Fruit fly (Drosophila melanogaster) whole organism, embryonic: ENCODE results near the gene SMC3.

ENCODE experiments used
- Atf-2 ChIP-seq: fragments of 200-800 bp; sonication (Bioruptor generic); optimal IDR thresholded peaks from 2 replicates; lab custom pipeline; 2016; ENCODE audit warnings: missing biosample characterization, missing genetic modification characterization
- CG10267 ChIP-seq: fragments of 200-800 bp; sonication (Bioruptor generic); optimal IDR thresholded peaks from 2 replicates; lab custom pipeline; 2018; ENCODE audit warnings: missing biosample characterization, mild to moderate bottlenecking, missing genetic modification characterization, moderate library complexity
- CG10274 ChIP-seq: fragments of 200-800 bp; sonication (Bioruptor generic); optimal IDR thresholded peaks from 3 replicates; lab custom pipeline; 2017; ENCODE audit warnings: missing biosample characterization, mild to moderate bottlenecking, missing genetic modification characterization
- CG10959 ChIP-seq: fragments of 200-800 bp; sonication (Bioruptor generic); IDR thresholded peaks from 2 replicates; pipeline ENCODE4 v1.3.6; 2022; ENCODE audit warnings: missing biosample characterization, missing genetic modification characterization
- CG12299 ChIP-seq: fragments of 200-800 bp; sonication (Bioruptor generic); optimal IDR thresholded peaks from 2 replicates; lab custom pipeline; 2018; ENCODE audit warnings: missing biosample characterization, mild to moderate bottlenecking, missing genetic modification characterization
- CG12391 ChIP-seq: fragments of 200-800 bp; sonication (Bioruptor generic); optimal IDR thresholded peaks from 3 replicates; lab custom pipeline; 2018; ENCODE audit warnings: missing biosample characterization, mild to moderate bottlenecking, missing genetic modification characterization, moderate library complexity
- CG12769 ChIP-seq: fragments of 200-800 bp; sonication (Bioruptor generic); optimal IDR thresholded peaks from 2 replicates; lab custom pipeline; 2019; ENCODE audit warnings: missing biosample characterization, mild to moderate bottlenecking, missing genetic modification characterization, moderate library complexity
- CG13894 ChIP-seq: fragments of 200-800 bp; sonication (Bioruptor generic); optimal IDR thresholded peaks from 3 replicates; lab custom pipeline; 2018; ENCODE audit warnings: missing biosample characterization, mild to moderate bottlenecking, missing genetic modification characterization, moderate library complexity
- CG14667 ChIP-seq: fragments of 200-800 bp; sonication (Bioruptor generic); IDR thresholded peaks from 2 replicates; pipeline ENCODE4 v1.3.6; 2022; ENCODE audit warnings: missing biosample characterization, missing genetic modification characterization
- CG15601 ChIP-seq: fragments of 200-800 bp; sonication (Bioruptor generic); optimal IDR thresholded peaks from 3 replicates; lab custom pipeline; 2019; ENCODE audit warnings: missing biosample characterization, mild to moderate bottlenecking, missing genetic modification characterization, moderate library complexity
- CG1647 ChIP-seq: fragments of 200-800 bp; sonication (Bioruptor generic); optimal IDR thresholded peaks from 3 replicates; lab custom pipeline; 2016; ENCODE audit warnings: missing biosample characterization, missing genetic modification characterization
- CG17359 ChIP-seq: fragments of 200-800 bp; sonication (Bioruptor generic); optimal IDR thresholded peaks from 3 replicates; lab custom pipeline; 2018; ENCODE audit warnings: missing biosample characterization, mild to moderate bottlenecking, missing genetic modification characterization, moderate library complexity
- CG18599 ChIP-seq: fragments of 200-800 bp; sonication (Bioruptor generic); optimal IDR thresholded peaks from 3 replicates; lab custom pipeline; 2017; ENCODE audit warnings: missing biosample characterization, missing genetic modification characterization, mild to moderate bottlenecking, moderate library complexity, missing genetic modification reagents
- CG2712 ChIP-seq: fragments of 200-800 bp; optimal IDR thresholded peaks from 3 replicates; lab custom pipeline; 2019; ENCODE audit warnings: missing biosample characterization, mild to moderate bottlenecking, missing genetic modification characterization, moderate library complexity
- CG30403 ChIP-seq: fragments of 200-800 bp; sonication (Bioruptor generic); optimal IDR thresholded peaks from 3 replicates; lab custom pipeline; 2016; ENCODE audit warnings: missing biosample characterization, missing genetic modification characterization
- CG30431 ChIP-seq: fragments of 200-800 bp; sonication (Bioruptor generic); optimal IDR thresholded peaks from 2 replicates; lab custom pipeline; 2017; ENCODE audit warnings: missing biosample characterization, missing genetic modification characterization
- CG32767 ChIP-seq: fragments of 200-800 bp; sonication (Bioruptor generic); IDR thresholded peaks from 2 replicates; pipeline ENCODE4 v1.3.6; 2022; ENCODE audit warnings: missing biosample characterization, missing genetic modification characterization
- CG32772 ChIP-seq: fragments of 200-800 bp; sonication (Bioruptor generic); IDR thresholded peaks from 2 replicates; pipeline ENCODE4 v1.3.6; 2022; ENCODE audit warnings: missing biosample characterization, missing genetic modification characterization
- CG33213 ChIP-seq: fragments of 200-800 bp; sonication (Bioruptor generic); optimal IDR thresholded peaks from 3 replicates; lab custom pipeline; 2016; ENCODE audit warnings: missing biosample characterization, missing genetic modification characterization
- CG3847 ChIP-seq: fragments of 200-800 bp; sonication (Bioruptor generic); IDR thresholded peaks from 2 replicates; pipeline ENCODE4 v1.3.6; 2022; ENCODE audit warnings: missing biosample characterization, missing genetic modification characterization
- CG7357 ChIP-seq: fragments of 200-800 bp; sonication (Bioruptor generic); IDR thresholded peaks from 3 replicates; pipeline ENCODE4 v1.3.6; 2022; ENCODE audit warnings: missing biosample characterization, missing genetic modification characterization
- CG7745 ChIP-seq: fragments of 200-800 bp; sonication (Bioruptor generic); optimal IDR thresholded peaks from 2 replicates; lab custom pipeline; 2018; ENCODE audit warnings: missing biosample characterization, mild to moderate bottlenecking, missing genetic modification characterization, moderate library complexity
- Dip2 ChIP-seq: fragments of 200-800 bp; sonication (Bioruptor generic); IDR thresholded peaks from 2 replicates; pipeline ENCODE4 v1.3.6; 2022; ENCODE audit warnings: missing biosample characterization, missing genetic modification characterization
- ERR ChIP-seq: fragments of 200-800 bp; sonication (Bioruptor generic); optimal IDR thresholded peaks from 2 replicates; lab custom pipeline; 2016; ENCODE audit warnings: missing biosample characterization, missing genetic modification characterization
- Ets97D ChIP-seq: fragments of 200-800 bp; sonication (Bioruptor generic); optimal IDR thresholded peaks from 3 replicates; lab custom pipeline; 2016; ENCODE audit warnings: missing biosample characterization, missing genetic modification characterization
- HLH3B ChIP-seq: fragments of 200-800 bp; sonication (Bioruptor generic); IDR thresholded peaks from 2 replicates; pipeline ENCODE4 v1.3.6; 2022; ENCODE audit warnings: missing biosample characterization, missing genetic modification characterization
- Hand ChIP-seq: fragments of 200-800 bp; sonication (Bioruptor generic); optimal IDR thresholded peaks from 2 replicates; lab custom pipeline; 2017; ENCODE audit warnings: mild to moderate bottlenecking, missing biosample characterization, missing genetic modification reagents, missing genetic modification characterization
- Lpt ChIP-seq: fragments of >200 bp; optimal IDR thresholded peaks from 2 replicates; lab custom pipeline; 2018; ENCODE audit warnings: missing biosample characterization, missing genetic modification characterization
- Mad ChIP-seq: fragments of 200-800 bp; sonication (Bioruptor generic); optimal IDR thresholded peaks from 2 replicates; lab custom pipeline; 2016; ENCODE audit warnings: missing biosample characterization, missing genetic modification characterization
- Max ChIP-seq: fragments of 200-800 bp; sonication (Bioruptor generic); optimal IDR thresholded peaks from 2 replicates; lab custom pipeline; 2016; ENCODE audit warnings: missing biosample characterization, mild to moderate bottlenecking, missing genetic modification characterization
- Nf-YB ChIP-seq: fragments of 200-800 bp; sonication (Bioruptor generic); optimal IDR thresholded peaks from 3 replicates; lab custom pipeline; 2019; ENCODE audit warnings: missing biosample characterization, mild to moderate bottlenecking, missing genetic modification characterization, moderate library complexity
- Sox100B ChIP-seq: fragments of 200-800 bp; sonication (Bioruptor generic); optimal IDR thresholded peaks from 3 replicates; lab custom pipeline; 2018; ENCODE audit warnings: missing biosample characterization, mild to moderate bottlenecking, missing genetic modification characterization
- corto ChIP-seq: fragments of 200-800 bp; sonication (Bioruptor generic); optimal IDR thresholded peaks from 2 replicates; lab custom pipeline; 2016; ENCODE audit warnings: missing biosample characterization, mild to moderate bottlenecking, missing genetic modification characterization, moderate library complexity
- cwo ChIP-seq: fragments of 200-800 bp; sonication (Bioruptor generic); optimal IDR thresholded peaks from 3 replicates; lab custom pipeline; 2017; ENCODE audit warnings: missing biosample characterization, missing genetic modification characterization, mild to moderate bottlenecking, moderate library complexity, missing genetic modification reagents
- dimm ChIP-seq: fragments of 200-800 bp; sonication (Bioruptor generic); IDR thresholded peaks from 2 replicates; pipeline ENCODE4 v1.3.6; 2022; ENCODE audit warnings: missing biosample characterization, missing genetic modification characterization
- disco-r ChIP-seq: fragments of 200-800 bp; sonication (Bioruptor generic); optimal IDR thresholded peaks from 2 replicates; lab custom pipeline; 2016; ENCODE audit warnings: missing biosample characterization, missing genetic modification characterization
- dmrt99B ChIP-seq: fragments of 200-800 bp; sonication (Bioruptor generic); optimal IDR thresholded peaks from 2 replicates; lab custom pipeline; 2018; ENCODE audit warnings: missing biosample characterization, mild to moderate bottlenecking, missing genetic modification characterization, moderate library complexity
- dysf ChIP-seq: fragments of 200-800 bp; sonication (Bioruptor generic); IDR thresholded peaks from 3 replicates; pipeline ENCODE4 v1.3.6; 2022; ENCODE audit warnings: missing biosample characterization, missing genetic modification characterization
- fd64A ChIP-seq: fragments of 200-800 bp; sonication (Bioruptor generic); optimal IDR thresholded peaks from 3 replicates; lab custom pipeline; 2018; ENCODE audit warnings: missing biosample characterization, mild to moderate bottlenecking, missing genetic modification characterization
- jumu ChIP-seq: fragments of 200-800 bp; sonication (Bioruptor generic); optimal IDR thresholded peaks from 3 replicates; lab custom pipeline; 2016; ENCODE audit warnings: missing biosample characterization, missing genetic modification characterization
- knrl ChIP-seq: fragments of 200-800 bp; sonication (Bioruptor generic); IDR thresholded peaks from 3 replicates; pipeline ENCODE4 v1.3.6; 2022; ENCODE audit warnings: missing biosample characterization, missing genetic modification characterization; ENCODE audit not compliant: partially characterized antibody
- lmd ChIP-seq: fragments of 200-800 bp; sonication (Bioruptor generic); IDR thresholded peaks from 2 replicates; pipeline ENCODE4 v1.3.6; 2022; ENCODE audit warnings: missing biosample characterization, missing genetic modification characterization
- phol ChIP-seq: fragments of 200-800 bp; sonication (Bioruptor generic); optimal IDR thresholded peaks from 3 replicates; lab custom pipeline; 2018; ENCODE audit warnings: missing biosample characterization, mild to moderate bottlenecking, missing genetic modification characterization, moderate library complexity
- repo ChIP-seq: fragments of 200-800 bp; sonication (Bioruptor generic); optimal IDR thresholded peaks from 2 replicates; lab custom pipeline; 2016; ENCODE audit warnings: missing biosample characterization, missing genetic modification characterization
- run ChIP-seq: fragments of 200-800 bp; sonication (Bioruptor generic); optimal IDR thresholded peaks from 3 replicates; lab custom pipeline; 2018; ENCODE audit warnings: missing biosample characterization, mild to moderate bottlenecking, missing genetic modification characterization
- sna ChIP-seq: fragments of 200-800 bp; sonication (Bioruptor generic); IDR thresholded peaks from 2 replicates; pipeline ENCODE4 v1.3.6; 2022; ENCODE audit warnings: missing biosample characterization, missing genetic modification characterization; ENCODE audit not compliant: partially characterized antibody
- trh ChIP-seq: fragments of 200-800 bp; sonication (Bioruptor generic); optimal IDR thresholded peaks from 2 replicates; lab custom pipeline; 2016; ENCODE audit warnings: missing biosample characterization, missing genetic modification characterization
- twi ChIP-seq: fragments of 200-800 bp; optimal IDR thresholded peaks from 2 replicates; lab custom pipeline; 2019; ENCODE audit warnings: missing biosample characterization, mild to moderate bottlenecking, missing genetic modification characterization, moderate library complexity
- z ChIP-seq: fragments of 200-800 bp; sonication (Bioruptor generic); IDR thresholded peaks from 3 replicates; pipeline ENCODE4 v1.3.6; 2022; ENCODE audit warnings: missing biosample characterization, missing genetic modification characterization
- zen2 ChIP-seq: fragments of 200-800 bp; sonication (Bioruptor generic); IDR thresholded peaks from 3 replicates; pipeline ENCODE4 v1.3.6; 2022; ENCODE audit warnings: missing biosample characterization, missing genetic modification characterization; ENCODE audit not compliant: partially characterized antibody
- zf30C ChIP-seq: fragments of 200-800 bp; sonication (Bioruptor generic); optimal IDR thresholded peaks from 3 replicates; lab custom pipeline; 2018; ENCODE audit warnings: missing biosample characterization, mild to moderate bottlenecking, missing genetic modification characterization

SMC3 gene

dm6 chrX:16570572-16571224, 22.5 kb downstream of the SMC3 start (continued):
- peak; percentile 41; the same call in 2 of the 3 replicates for TF ChIP-seq dysf (GFP tag; lab: Robert Waterston, UW)
- TF ChIP-seq Nf-YB (GFP tag; lab: Kevin White, UChicago): no peak
- no peak for TF ChIP-seq CG10959 (GFP tag; lab: Robert Waterston, UW)
- TF ChIP-seq phol (tag; lab: Kevin White, UChicago): no peak
- TF ChIP-seq CG30431 (GFP tag; lab: Kevin White, UChicago): no peak
- peak; percentile 34 for TF ChIP-seq twi (tag; lab: Kevin White, UChicago)
- TF ChIP-seq CG15601 (tag; lab: Kevin White, UChicago): no peak
- TF ChIP-seq CG32767: no peak
- TF ChIP-seq CG32772 (GFP tag; lab: Robert Waterston, UW): no peak
- peak; percentile 26 for TF ChIP-seq CG18599
- no peak for TF ChIP-seq CG33213
- no peak for TF ChIP-seq corto (GFP tag; lab: Kevin White, UChicago)
- TF ChIP-seq CG1647: no peak
- no peak for TF ChIP-seq run (tag; lab: Kevin White, UChicago)
- no peak for TF ChIP-seq sna (GFP tag; lab: Robert Waterston, UW)
- no peak for TF ChIP-seq CG12299
- TF ChIP-seq zf30C (GFP tag; lab: Kevin White, UChicago): no peak
- TF ChIP-seq zen2 (GFP tag; lab: Robert Waterston, UW): no peak
- TF ChIP-seq Sox100B (GFP tag; lab: Kevin White, UChicago): no peak
- no peak for TF ChIP-seq CG30403 (GFP tag; lab: Kevin White, UChicago)
- TF ChIP-seq CG12391 (tag; lab: Kevin White, UChicago): no peak
- TF ChIP-seq lmd (GFP tag; lab: Robert Waterston, UW): no peak
- TF ChIP-seq CG13894: no peak
- TF ChIP-seq CG10274 (GFP tag; lab: Kevin White, UChicago): no peak
- TF ChIP-seq dimm (GFP tag; lab: Robert Waterston, UW): no peak
- no peak for TF ChIP-seq cwo
- TF ChIP-seq CG2712 (tag; lab: Kevin White, UChicago): no peak
- TF ChIP-seq CG12769 (tag; lab: Kevin White, UChicago): no peak
- TF ChIP-seq trh (GFP tag; lab: Kevin White, UChicago): no peak
- no peak for TF ChIP-seq Lpt (GFP tag; lab: Kevin White, UChicago)
- peak; percentile 7 for TF ChIP-seq dmrt99B (tag; lab: Kevin White, UChicago)
- no peak for TF ChIP-seq CG14667 (GFP tag; lab: Robert Waterston, UW)
- TF ChIP-seq repo (GFP tag; lab: Kevin White, UChicago): no peak
- TF ChIP-seq knrl: no peak
- TF ChIP-seq Max (GFP tag; lab: Kevin White, UChicago): no peak
- TF ChIP-seq jumu (GFP tag; lab: Kevin White, UChicago): no peak
- no peak for TF ChIP-seq Ets97D (GFP tag; lab: Kevin White, UChicago)
- no peak for TF ChIP-seq Dip2 (GFP tag; lab: Robert Waterston, UW)
- TF ChIP-seq CG3847 (GFP tag; lab: Robert Waterston, UW): peak; percentile 24; the same call in 1 of the 2 replicates
- no peak for TF ChIP-seq CG7745
- no peak for TF ChIP-seq Mad (GFP tag; lab: Kevin White, UChicago)
- TF ChIP-seq Hand (GFP tag; lab: Kevin White, UChicago): no peak
- peak; percentile 18 for TF ChIP-seq disco-r (GFP tag; lab: Kevin White, UChicago)
- TF ChIP-seq ERR (GFP tag; lab: Kevin White, UChicago): no peak
- no peak for TF ChIP-seq Atf-2
- TF ChIP-seq CG7357 (GFP tag; lab: Robert Waterston, UW): no peak
- TF ChIP-seq CG17359: no peak
- no peak for TF ChIP-seq HLH3B (GFP tag; lab: Robert Waterston, UW)
- no peak for TF ChIP-seq z (GFP tag; lab: Robert Waterston, UW)
- TF ChIP-seq CG10267 (tag; lab: Kevin White, UChicago): no peak
- no peak for TF ChIP-seq fd64A (GFP tag; lab: Kevin White, UChicago)
